Fruit fly (Drosophila melanogaster): ENCODE measurements around the gene Hrd3.

- TF ChIP-seq CG17806 (tag; optimal IDR thresholded peaks at IDR 0.05): no peak
- TF ChIP-seq CG15710 (tag; optimal IDR thresholded peaks at IDR 0.05): no peak
- TF ChIP-seq CG9948 (tag; optimal IDR thresholded peaks at IDR 0.05): no peak
- TF ChIP-seq Pif1B (GFP tag; optimal IDR thresholded peaks at IDR 0.05): no peak
- TF ChIP-seq CG10348 (GFP tag; IDR thresholded peaks at IDR 0.05): no peak
- TF ChIP-seq gl (tag; optimal IDR thresholded peaks at IDR 0.05): no peak
- no peak for TF ChIP-seq CG14655 (GFP tag; optimal IDR thresholded peaks at IDR 0.05)
- TF ChIP-seq CG8301 (tag; optimal IDR thresholded peaks at IDR 0.05): no peak
- TF ChIP-seq Pif1A (GFP tag; optimal IDR thresholded peaks at IDR 0.05): no peak
- no peak for TF ChIP-seq Snoo (tag; optimal IDR thresholded peaks at IDR 0.05)
- TF ChIP-seq CG34367 (tag; optimal IDR thresholded peaks at IDR 0.05): no peak
- no peak for TF ChIP-seq EcR (GFP tag; optimal IDR thresholded peaks at IDR 0.05)
- TF ChIP-seq CG13204 (GFP tag; optimal IDR thresholded peaks at IDR 0.05): no peak
- no peak for TF ChIP-seq Ets98B (GFP tag; IDR thresholded peaks at IDR 0.05)
These were observed 17.4 kb downstream of the Hrd3 start for dm6 chr3R:23740968-23741367.

Data from whole organism, pupa.